Worm (Caenorhabditis elegans) whole organism, young adult: ENCODE measurements around the gene ZK643.6.

Experiments
- B0035.1 ChIP-seq: sonication (generic microtip); optimal IDR thresholded peaks from 2 replicates; lab custom pipeline; 2016; ENCODE audit warnings: missing genetic modification characterization, mild to moderate bottlenecking, missing compliant biosample characterization, missing genotype, missing genetic modification reagents
- B0336.3 ChIP-seq: fragments of 200-800 bp; sonication (Bioruptor generic); IDR thresholded peaks from 2 replicates; pipeline ENCODE4 v1.3.6; 2022; ENCODE audit warnings: missing genetic modification characterization, missing compliant biosample characterization
- C17E4.6 ChIP-seq: fragments of 200-800 bp; sonication (Bioruptor generic); IDR thresholded peaks from 2 replicates; pipeline ENCODE4 v1.3.6; 2022; ENCODE audit warnings: missing genetic modification reagents, missing genetic modification characterization, missing compliant biosample characterization
- D2030.7 ChIP-seq: fragments of 200-800 bp; sonication (Bioruptor generic); IDR thresholded peaks from 2 replicates; pipeline ENCODE4 v1.3.6; 2022; ENCODE audit warnings: missing genetic modification reagents, missing genetic modification characterization, missing compliant biosample characterization
- F23B12.7 ChIP-seq: sonication (generic microtip); optimal IDR thresholded peaks from 2 replicates; lab custom pipeline; 2017; ENCODE audit warnings: missing genetic modification characterization, mild to moderate bottlenecking, missing compliant biosample characterization, antibody characterized with exemption, moderate library complexity; ENCODE audit not compliant: insufficient read depth
- F33H1.4 ChIP-seq: fragments of 200-800 bp; sonication (Bioruptor generic); IDR thresholded peaks from 2 replicates; pipeline ENCODE4 v1.3.6; 2022; ENCODE audit warnings: missing genetic modification reagents, missing genetic modification characterization, missing compliant biosample characterization
- F39B2.1 ChIP-seq: fragments of 200-800 bp; sonication (Bioruptor generic); IDR thresholded peaks from 2 replicates; pipeline ENCODE4 v1.3.6; 2022; ENCODE audit warnings: missing genetic modification reagents, missing genetic modification characterization, missing compliant biosample characterization
- K11D2.4 ChIP-seq: fragments of 200-800 bp; sonication (Bioruptor generic); IDR thresholded peaks from 2 replicates; pipeline ENCODE4 v1.3.6; 2022; ENCODE audit warnings: missing genetic modification reagents, missing genetic modification characterization, missing compliant biosample characterization
- K12H6.12 ChIP-seq: fragments of 200-800 bp; sonication (Bioruptor generic); optimal IDR thresholded peaks from 2 replicates; lab custom pipeline; 2018; ENCODE audit warnings: mild to moderate bottlenecking, missing genetic modification characterization, missing compliant biosample characterization
- Y53F4B.3 ChIP-seq: fragments of 200-800 bp; sonication (Bioruptor generic); IDR thresholded peaks from 2 replicates; pipeline ENCODE4 v1.3.6; 2022; ENCODE audit warnings: missing genetic modification reagents, missing genetic modification characterization, missing compliant biosample characterization
- Y56A3A.18 ChIP-seq: fragments of 200-800 bp; sonication (Bioruptor generic); IDR thresholded peaks from 2 replicates; pipeline ENCODE4 v1.3.6; 2022; ENCODE audit warnings: missing genetic modification reagents, missing genetic modification characterization, missing compliant biosample characterization
- aptf-3 ChIP-seq: fragments of 200-800 bp; sonication (Bioruptor generic); IDR thresholded peaks from 2 replicates; pipeline ENCODE4 v1.3.6; 2022; ENCODE audit warnings: missing genetic modification characterization, missing compliant biosample characterization
- atf-7 ChIP-seq: sonication (generic microtip); optimal IDR thresholded peaks from 2 replicates; lab custom pipeline; 2017; ENCODE audit warnings: mild to moderate bottlenecking, missing genetic modification characterization, missing compliant biosample characterization
- attf-6 ChIP-seq: fragments of 200-800 bp; sonication (Bioruptor generic); IDR thresholded peaks from 2 replicates; pipeline ENCODE4 v1.3.6; 2022; ENCODE audit warnings: missing genetic modification reagents, missing genetic modification characterization, missing compliant biosample characterization
- bed-1 ChIP-seq: fragments of 200-800 bp; sonication (Bioruptor generic); IDR thresholded peaks from 2 replicates; pipeline ENCODE4 v1.3.6; 2022; ENCODE audit warnings: missing genetic modification reagents, missing genetic modification characterization, missing compliant biosample characterization
- bed-2 ChIP-seq: fragments of 200-800 bp; sonication (Bioruptor generic); IDR thresholded peaks from 2 replicates; pipeline ENCODE4 v1.3.6; 2022; ENCODE audit warnings: missing genetic modification reagents, missing genetic modification characterization, missing compliant biosample characterization
- cebp-1 ChIP-seq, 2 experiments: fragments of 200-800 bp in 1 of 2; sonication (Bioruptor generic) in 1 of 2; sonication (generic microtip) in 1 of 2; IDR thresholded peaks in 1 of 2; optimal IDR thresholded peaks in 1 of 2; 2 replicates each; pipeline versions ENCODE4 v1.3.6 to Lab custom; 2017 to 2022; ENCODE audit warnings: missing compliant biosample characterization in 2 of 2, missing genetic modification characterization in 2 of 2, mild to moderate bottlenecking in 1 of 2, missing genetic modification reagents in 1 of 2, moderate library complexity in 1 of 2
- ceh-27 ChIP-seq: fragments of 200-800 bp; sonication (Bioruptor generic); optimal IDR thresholded peaks from 2 replicates; lab custom pipeline; 2018; ENCODE audit warnings: mild to moderate bottlenecking, missing genetic modification characterization, moderate library complexity, missing compliant biosample characterization
- dox-1 ChIP-seq: fragments of 200-800 bp; sonication (Bioruptor generic); IDR thresholded peaks from 2 replicates; pipeline ENCODE4 v1.3.6; 2022; ENCODE audit warnings: missing genetic modification reagents, missing genetic modification characterization, missing compliant biosample characterization
- dpl-1 ChIP-seq: fragments of 150-350 bp; optimal IDR thresholded peaks from 2 replicates; lab custom pipeline; 2014; ENCODE audit warnings: missing biosample characterization, missing genetic modification reagents, missing genetic modification characterization
- efl-1 ChIP-seq: fragments of 150-350 bp; optimal IDR thresholded peaks from 2 replicates; lab custom pipeline; 2014; ENCODE audit warnings: missing biosample characterization, missing genetic modification reagents, missing genetic modification characterization
- ets-4 ChIP-seq: fragments of 200-800 bp; sonication (Bioruptor generic); optimal IDR thresholded peaks from 2 replicates; lab custom pipeline; 2018; ENCODE audit warnings: mild to moderate bottlenecking, missing genetic modification characterization, missing compliant biosample characterization
- hlh-26 ChIP-seq: fragments of 200-800 bp; sonication (Bioruptor generic); conservative IDR thresholded peaks from 2 replicates; pipeline ENCODE4 v1.3.6; 2022; ENCODE audit warnings: missing genetic modification reagents, missing genetic modification characterization, missing compliant biosample characterization
- hmg-20 ChIP-seq: fragments of 200-800 bp; sonication (Bioruptor generic); IDR thresholded peaks from 2 replicates; pipeline ENCODE4 v1.3.6; 2022; ENCODE audit warnings: missing genetic modification reagents, missing genetic modification characterization, missing compliant biosample characterization
- hsf-1 ChIP-seq: fragments of 200-800 bp; sonication (Bioruptor generic); IDR thresholded peaks from 2 replicates; pipeline ENCODE4 v1.3.6; 2022; ENCODE audit warnings: missing genetic modification reagents, missing genetic modification characterization, missing compliant biosample characterization
- let-607 ChIP-seq, 2 experiments: fragments of 200-800 bp in 1 of 2; sonication (Bioruptor generic) in 1 of 2; sonication (generic microtip) in 1 of 2; optimal IDR thresholded peaks; 2 replicates each; lab custom pipeline; 2016 to 2018; ENCODE audit warnings: mild to moderate bottlenecking in 2 of 2, missing compliant biosample characterization in 2 of 2, missing genetic modification characterization in 2 of 2, moderate library complexity in 2 of 2, missing genotype in 1 of 2
- lin-35 ChIP-seq, 3 experiments: fragments of 150-350 bp in 2 of 3; sonication (generic microtip) in 1 of 3; optimal IDR thresholded peaks; 2 replicates each; lab custom pipeline; 2014 to 2018; ENCODE audit warnings: missing biosample characterization in 3 of 3, missing genetic modification characterization in 3 of 3, missing genetic modification reagents in 3 of 3
- lin-40 ChIP-seq: sonication (generic microtip); optimal IDR thresholded peaks from 2 replicates; lab custom pipeline; 2016; ENCODE audit warnings: missing genetic modification characterization, mild to moderate bottlenecking, missing compliant biosample characterization, missing genotype, missing genetic modification reagents
- lin-54 ChIP-seq: fragments of 200-800 bp; sonication (Bioruptor generic); optimal IDR thresholded peaks from 2 replicates; lab custom pipeline; 2018; ENCODE audit warnings: mild to moderate bottlenecking, missing genetic modification characterization, missing compliant biosample characterization
- lsl-1 ChIP-seq: fragments of 200-800 bp; sonication (Bioruptor generic); optimal IDR thresholded peaks from 2 replicates; lab custom pipeline; 2018; ENCODE audit warnings: mild to moderate bottlenecking, missing genetic modification characterization, moderate library complexity, missing compliant biosample characterization
- madf-6 ChIP-seq: fragments of 200-800 bp; sonication (Bioruptor generic); IDR thresholded peaks from 2 replicates; pipeline ENCODE4 v1.3.6; 2022; ENCODE audit warnings: missing genetic modification reagents, missing genetic modification characterization, missing compliant biosample characterization
- mxl-1 ChIP-seq: sonication (generic microtip); optimal IDR thresholded peaks from 2 replicates; lab custom pipeline; 2016; ENCODE audit warnings: missing genetic modification characterization, missing compliant biosample characterization
- nhr-80 ChIP-seq: sonication (generic microtip); optimal IDR thresholded peaks from 2 replicates; lab custom pipeline; 2016; ENCODE audit warnings: missing genetic modification characterization, missing compliant biosample characterization
- nhr-90 ChIP-seq: sonication (generic microtip); optimal IDR thresholded peaks from 2 replicates; lab custom pipeline; 2016; ENCODE audit warnings: missing genotype, mild to moderate bottlenecking, missing genetic modification characterization, missing compliant biosample characterization
- pha-4 ChIP-seq: fragments of 150-350 bp; sonication (generic microtip); optimal IDR thresholded peaks from 2 replicates; lab custom pipeline; 2014; ENCODE audit warnings: missing biosample characterization, missing genetic modification reagents, missing genetic modification characterization
- rpc-1 ChIP-seq, 2 experiments: fragments of 150-350 bp in 1 of 2; sonication (generic microtip) in 1 of 2; optimal IDR thresholded peaks; 2 replicates each; lab custom pipeline; 2014 to 2018; ENCODE audit warnings: missing biosample characterization in 1 of 2, missing genetic modification characterization in 1 of 2, missing genetic modification reagents in 1 of 2, missing genotype in 1 of 2
- sea-2 ChIP-seq: fragments of 200-800 bp; sonication (Bioruptor generic); IDR thresholded peaks from 2 replicates; pipeline ENCODE4 v1.3.6; 2022; ENCODE audit warnings: missing genetic modification characterization, missing compliant biosample characterization
- snpc-1.3 ChIP-seq: sonication (generic microtip); optimal IDR thresholded peaks from 2 replicates; lab custom pipeline; 2017; ENCODE audit warnings: missing genetic modification characterization, mild to moderate bottlenecking, missing compliant biosample characterization, antibody characterized with exemption, moderate library complexity, missing genotype, missing genetic modification reagents; ENCODE audit not compliant: insufficient read depth
- somi-1 ChIP-seq: fragments of 200-800 bp; sonication (Bioruptor generic); optimal IDR thresholded peaks from 2 replicates; lab custom pipeline; 2018; ENCODE audit warnings: mild to moderate bottlenecking, missing genetic modification characterization, missing compliant biosample characterization
- tbp1 ChIP-seq: fragments of 200-800 bp; sonication (Bioruptor generic); optimal IDR thresholded peaks from 2 replicates; lab custom pipeline; 2018; ENCODE audit warnings: mild to moderate bottlenecking, missing genetic modification characterization, missing compliant biosample characterization
- tlf-1 ChIP-seq: fragments of 200-800 bp; sonication (Bioruptor generic); optimal IDR thresholded peaks from 2 replicates; lab custom pipeline; 2018; ENCODE audit warnings: mild to moderate bottlenecking, missing genetic modification characterization, missing compliant biosample characterization
- ztf-18 ChIP-seq: sonication (generic microtip); optimal IDR thresholded peaks from 2 replicates; lab custom pipeline; 2016; ENCODE audit warnings: missing genotype, mild to moderate bottlenecking, missing genetic modification characterization, missing compliant biosample characterization
- ztf-28 ChIP-seq: fragments of 200-800 bp; sonication (Bioruptor generic); IDR thresholded peaks from 2 replicates; pipeline ENCODE4 v1.3.6; 2022; ENCODE audit warnings: missing genetic modification reagents, missing genetic modification characterization, missing compliant biosample characterization

Gene ZK643.6

ce11 chrIII:8986872-8987271 is 26.3 kb upstream of the ZK643.6 start (continued):
- TF ChIP-seq attf-6 (GFP tag; lab: Robert Waterston, UW) (no peak), nhr-90 (tag; lab: Kevin White, UChicago) (no peak), ztf-18 (no peak), dox-1 (GFP tag; lab: Robert Waterston, UW) (no peak)

ce11 chrIII:8985965-8986364 is 25.4 kb upstream of the ZK643.6 start:
- TF ChIP-seq mxl-1 (no peak), sea-2 (GFP tag; lab: Robert Waterston, UW) (no peak), cebp-1 (GFP tag; IDR thresholded peaks at IDR 0.05; lab: Robert Waterston, UW) (no peak), cebp-1 (tag; optimal IDR thresholded peaks at IDR 0.05; lab: Kevin White, UChicago) (peak; percentile 62), B0336.3 (no peak), nhr-80 (tag; lab: Kevin White, UChicago) (peak; percentile 68), lin-40 (tag; lab: Kevin White, UChicago) (no peak), F33H1.4 (GFP tag; lab: Robert Waterston, UW) (no peak), Y53F4B.3 (GFP tag; lab: Robert Waterston, UW) (no peak), let-607 (tag; optimal IDR thresholded peaks at IDR 0.05; lab: Kevin White, UChicago) (no peak), bed-1 (GFP tag; lab: Robert Waterston, UW) (no peak), rpc-1 (optimal IDR thresholded peaks at IDR 0.05; lab: Kevin White, UChicago) (no peak), rpc-1 (tag; optimal IDR thresholded peaks at IDR 0.05; lab: Kevin White, UChicago) (no peak), C17E4.6 (GFP tag; lab: Robert Waterston, UW) (no peak), bed-2 (GFP tag; lab: Robert Waterston, UW) (no peak), hlh-26 (GFP tag; lab: Robert Waterston, UW) (no peak), hmg-20 (GFP tag; lab: Robert Waterston, UW) (no peak)

ce11 chrIII:8985461-8985860 is 24.9 kb upstream of the ZK643.6 start:
- TF ChIP-seq F23B12.7 (tag; lab: Kevin White, UChicago), result peak; percentile 0
- TF ChIP-seq ceh-27 (GFP tag; lab: Kevin White, UChicago), result no peak
- TF ChIP-seq madf-6, result 0 out of 2 replicates have a peak, but pooled peaks have one; percentile 45
- TF ChIP-seq F33H1.4 (GFP tag; lab: Robert Waterston, UW), result peak; percentile 21; the same call in 1 of the 2 replicates
- peak; percentile 92 for TF ChIP-seq hsf-1
- TF ChIP-seq efl-1 (GFP tag; lab: Kevin White, UChicago), result peak; percentile 58
- peak; percentile 52 for TF ChIP-seq dpl-1
- TF ChIP-seq D2030.7 (GFP tag; lab: Robert Waterston, UW), result peak; percentile 36; the same call in 1 of the 2 replicates
- TF ChIP-seq lsl-1 (GFP tag; lab: Kevin White, UChicago), result peak; percentile 31
- TF ChIP-seq snpc-1.3 (tag; lab: Kevin White, UChicago), result no peak
- peak; percentile 89 for TF ChIP-seq lin-54 (GFP tag; lab: Kevin White, UChicago)
- TF ChIP-seq atf-7 (tag; lab: Kevin White, UChicago), result no peak
- TF ChIP-seq aptf-3 (GFP tag; lab: Robert Waterston, UW), result no peak
- TF ChIP-seq ets-4, result no peak

DNA sequence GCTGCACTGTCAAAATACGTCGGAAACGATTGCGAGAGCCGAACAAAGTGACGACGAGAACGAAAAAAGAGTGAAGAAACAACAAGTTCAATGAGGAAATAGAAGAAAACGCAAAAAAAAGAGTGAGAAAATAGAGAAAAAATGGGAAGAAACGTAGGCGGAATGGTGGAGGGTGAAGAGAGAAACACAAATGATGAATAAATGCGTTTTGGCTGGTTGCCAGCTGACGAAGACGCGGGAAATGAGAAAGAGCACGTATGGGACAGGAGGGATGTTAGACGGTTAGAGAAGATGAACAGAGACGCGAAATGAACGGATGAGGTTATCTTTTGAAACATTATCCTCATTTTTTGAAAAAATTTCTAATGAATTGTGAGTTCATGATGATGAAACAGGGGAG is 24.4 kb upstream of the ZK643.6 start:
- peak; percentile 34; the same call in 1 of the 2 replicates for TF ChIP-seq cebp-1 (GFP tag; IDR thresholded peaks at IDR 0.05; lab: Robert Waterston, UW)
- peak; percentile 73 for TF ChIP-seq cebp-1 (tag; optimal IDR thresholded peaks at IDR 0.05; lab: Kevin White, UChicago)
- peak in 1 of 3 experiments; percentile 68 for TF ChIP-seq lin-35 (GFP tag; optimal IDR thresholded peaks at IDR 0.05; lab: Kevin White, UChicago)
- no peak for TF ChIP-seq ztf-28 (GFP tag; lab: Robert Waterston, UW)
- peak; percentile 70 for TF ChIP-seq K12H6.12 (tag; lab: Kevin White, UChicago)
- TF ChIP-seq B0035.1, result no peak
- TF ChIP-seq pha-4 (tag; lab: Kevin White, UChicago), result peak; percentile 4
- 0 out of 2 replicates have a peak, but pooled peaks have one; percentile 61 for TF ChIP-seq Y56A3A.18 (GFP tag; lab: Robert Waterston, UW)
- TF ChIP-seq F39B2.1 (GFP tag; lab: Robert Waterston, UW), result no peak
- TF ChIP-seq lin-40 (tag; lab: Kevin White, UChicago), result peak; percentile 13
- peak; percentile 62 for TF ChIP-seq somi-1
- TF ChIP-seq tbp1 (GFP tag; lab: Kevin White, UChicago), result peak; percentile 15
- 0 out of 2 replicates have a peak, but pooled peaks have one; percentile 57 for TF ChIP-seq K11D2.4
- no peak for TF ChIP-seq tlf-1 (GFP tag; lab: Kevin White, UChicago)
